Fruit fly (Drosophila melanogaster) whole organism, prepupa: Measurements from ENCODE around the gene msl-3.

ENCODE experiments used
- CG10631 ChIP-seq: fragments of 200-800 bp; sonication (Bioruptor generic); optimal IDR thresholded peaks from 2 replicates; lab custom pipeline; 2016; ENCODE audit warnings: missing biosample characterization, missing genetic modification characterization
- CG11294 ChIP-seq: fragments of 200-800 bp; sonication (Bioruptor generic); IDR thresholded peaks from 2 replicates; pipeline ENCODE4 v1.3.6; 2022; ENCODE audit warnings: missing biosample characterization, missing genetic modification characterization
- CG1621 ChIP-seq: fragments of 200-800 bp; sonication (Bioruptor generic); optimal IDR thresholded peaks from 3 replicates; lab custom pipeline; 2018; ENCODE audit warnings: missing biosample characterization, mild to moderate bottlenecking, missing genetic modification characterization
- CG3032 ChIP-seq: fragments of 200-800 bp; optimal IDR thresholded peaks from 2 replicates; lab custom pipeline; 2019; ENCODE audit warnings: missing biosample characterization, mild to moderate bottlenecking, missing genetic modification characterization, moderate library complexity
- CG32006 ChIP-seq: fragments of 200-800 bp; sonication (Bioruptor generic); optimal IDR thresholded peaks from 3 replicates; lab custom pipeline; 2017; ENCODE audit warnings: missing biosample characterization, mild to moderate bottlenecking, missing genetic modification characterization
- CG34406 ChIP-seq: fragments of 200-800 bp; sonication (Bioruptor generic); optimal IDR thresholded peaks from 3 replicates; lab custom pipeline; 2016; ENCODE audit warnings: missing biosample characterization, missing genetic modification characterization
- CG4318 ChIP-seq: fragments of 200-800 bp; sonication (Bioruptor generic); optimal IDR thresholded peaks from 3 replicates; lab custom pipeline; 2017; ENCODE audit warnings: missing biosample characterization, mild to moderate bottlenecking, missing genetic modification characterization
- CG6163 ChIP-seq: fragments of 200-800 bp; sonication (Bioruptor generic); IDR thresholded peaks from 3 replicates; pipeline ENCODE4 v1.3.6; 2022; ENCODE audit warnings: missing biosample characterization, missing genetic modification characterization
- CG6276 ChIP-seq: fragments of 200-800 bp; sonication (Bioruptor generic); optimal IDR thresholded peaks from 2 replicates; lab custom pipeline; 2017; ENCODE audit warnings: missing biosample characterization, mild to moderate bottlenecking, missing genetic modification characterization
- CG6808 ChIP-seq: fragments of 200-800 bp; sonication (Bioruptor generic); optimal IDR thresholded peaks from 3 replicates; lab custom pipeline; 2017; ENCODE audit warnings: missing biosample characterization, missing genetic modification characterization, mild to moderate bottlenecking, moderate library complexity, missing genetic modification reagents
- CG6854 ChIP-seq: fragments of 200-800 bp; sonication (Bioruptor generic); optimal IDR thresholded peaks from 2 replicates; lab custom pipeline; 2017; ENCODE audit warnings: missing biosample characterization, mild to moderate bottlenecking, missing genetic modification characterization
- CG8119 ChIP-seq: fragments of 200-800 bp; sonication (Bioruptor generic); IDR thresholded peaks from 3 replicates; pipeline ENCODE4 v1.3.6; 2022; ENCODE audit warnings: missing biosample characterization, missing genetic modification characterization
- CG8319 ChIP-seq: fragments of 200-800 bp; sonication (Bioruptor generic); optimal IDR thresholded peaks from 3 replicates; lab custom pipeline; 2016; ENCODE audit warnings: missing biosample characterization, missing genetic modification characterization
- CG8632 ChIP-seq: fragments of 200-800 bp; sonication (Bioruptor generic); optimal IDR thresholded peaks from 3 replicates; lab custom pipeline; 2016; ENCODE audit warnings: missing biosample characterization, missing genetic modification characterization
- CG9139 ChIP-seq: fragments of 200-800 bp; sonication (Bioruptor generic); optimal IDR thresholded peaks from 3 replicates; lab custom pipeline; 2017; ENCODE audit warnings: missing biosample characterization, mild to moderate bottlenecking, missing genetic modification characterization
- Eip75B ChIP-seq: fragments of 200-800 bp; sonication (Bioruptor generic); optimal IDR thresholded peaks from 3 replicates; lab custom pipeline; 2016; ENCODE audit warnings: missing biosample characterization, missing genetic modification characterization
- Eip78C ChIP-seq: fragments of 200-800 bp; sonication (Bioruptor generic); peaks from one replicate; lab custom pipeline; 2016; ENCODE audit warnings: missing biosample characterization, missing genetic modification characterization
- Hr38 ChIP-seq: sonication (Bioruptor generic); optimal IDR thresholded peaks from 2 replicates; lab custom pipeline; 2016; ENCODE audit warnings: missing biosample characterization, missing genetic modification characterization
- Lpt ChIP-seq: fragments of 200-800 bp; sonication (Bioruptor generic); optimal IDR thresholded peaks from 3 replicates; lab custom pipeline; 2016; ENCODE audit warnings: missing biosample characterization, missing genetic modification characterization
- Met ChIP-seq: fragments of 200-800 bp; sonication (Bioruptor generic); optimal IDR thresholded peaks from 3 replicates; lab custom pipeline; 2016; ENCODE audit warnings: missing biosample characterization, missing genetic modification characterization
- OdsH ChIP-seq: fragments of 200-800 bp; sonication (Bioruptor generic); optimal IDR thresholded peaks from 3 replicates; lab custom pipeline; 2016; ENCODE audit warnings: missing biosample characterization, missing genetic modification characterization
- Sox102F ChIP-seq: fragments of 200-800 bp; sonication (Bioruptor generic); optimal IDR thresholded peaks from 2 replicates; lab custom pipeline; 2016; ENCODE audit warnings: missing biosample characterization, mild to moderate bottlenecking, missing genetic modification characterization
- Sox14 ChIP-seq: fragments of 200-800 bp; sonication (Bioruptor generic); optimal IDR thresholded peaks from 3 replicates; lab custom pipeline; 2016; ENCODE audit warnings: missing biosample characterization, missing genetic modification characterization
- achi ChIP-seq: fragments of 200-800 bp; sonication (Bioruptor generic); optimal IDR thresholded peaks from 3 replicates; lab custom pipeline; 2016; ENCODE audit warnings: missing biosample characterization, missing genetic modification characterization
- acj6 ChIP-seq: fragments of 200-800 bp; sonication (Bioruptor generic); optimal IDR thresholded peaks from 3 replicates; lab custom pipeline; 2016; ENCODE audit warnings: missing biosample characterization, missing genetic modification characterization
- cyc ChIP-seq: fragments of 200-800 bp; sonication (Bioruptor generic); optimal IDR thresholded peaks from 3 replicates; lab custom pipeline; 2016; ENCODE audit warnings: missing biosample characterization, missing genetic modification characterization
- dsx ChIP-seq: fragments of 200-800 bp; optimal IDR thresholded peaks from 3 replicates; lab custom pipeline; 2019; ENCODE audit warnings: missing biosample characterization, mild to moderate bottlenecking, missing genetic modification characterization, moderate library complexity; ENCODE audit not compliant: poor library complexity, severe bottlenecking
- eg ChIP-seq: fragments of 200-800 bp; sonication (Bioruptor generic); IDR thresholded peaks from 3 replicates; pipeline ENCODE4 v1.3.6; 2022; ENCODE audit warnings: missing biosample characterization, missing genetic modification characterization
- esn ChIP-seq: fragments of 200-800 bp; sonication (Bioruptor generic); optimal IDR thresholded peaks from 2 replicates; lab custom pipeline; 2016; ENCODE audit warnings: missing biosample characterization, mild to moderate bottlenecking, missing genetic modification characterization, moderate library complexity
- fd85E ChIP-seq: fragments of 200-800 bp; sonication (Bioruptor generic); optimal IDR thresholded peaks from 3 replicates; lab custom pipeline; 2016; ENCODE audit warnings: missing biosample characterization, missing genetic modification characterization
- fkh ChIP-seq: fragments of 200-800 bp; sonication (Bioruptor generic); optimal IDR thresholded peaks from 3 replicates; lab custom pipeline; 2017; ENCODE audit warnings: missing biosample characterization, mild to moderate bottlenecking, missing genetic modification characterization, moderate library complexity
- lz ChIP-seq: fragments of 200-800 bp; sonication (Bioruptor generic); optimal IDR thresholded peaks from 3 replicates; lab custom pipeline; 2016; ENCODE audit warnings: missing biosample characterization, missing genetic modification characterization
- net ChIP-seq: fragments of 200-800 bp; sonication (Bioruptor generic); optimal IDR thresholded peaks from 3 replicates; lab custom pipeline; 2016; ENCODE audit warnings: missing biosample characterization, missing genetic modification characterization
- pdm3 ChIP-seq: fragments of 200-800 bp; sonication (Bioruptor generic); optimal IDR thresholded peaks from 3 replicates; lab custom pipeline; 2016; ENCODE audit warnings: missing biosample characterization, missing genetic modification characterization
- ss ChIP-seq, 2 experiments: fragments of 200-800 bp; sonication (Bioruptor generic); optimal IDR thresholded peaks; 2 replicates in 1 of 2; 3 replicates in 1 of 2; lab custom pipeline; 2017 to 2018; ENCODE audit warnings: mild to moderate bottlenecking in 2 of 2, missing biosample characterization in 2 of 2, missing genetic modification characterization in 2 of 2, moderate library complexity in 1 of 2
- svp ChIP-seq: fragments of 200-800 bp; sonication (Bioruptor generic); peaks from one replicate; lab custom pipeline; 2016; ENCODE audit warnings: missing biosample characterization, missing genetic modification characterization
- topi ChIP-seq: fragments of 200-800 bp; sonication (Bioruptor generic); optimal IDR thresholded peaks from 3 replicates; lab custom pipeline; 2016; ENCODE audit warnings: missing biosample characterization, missing genetic modification characterization
- vri ChIP-seq: fragments of 200-800 bp; sonication (Bioruptor generic); optimal IDR thresholded peaks from 3 replicates; lab custom pipeline; 2016; ENCODE audit warnings: missing biosample characterization, mild to moderate bottlenecking, missing genetic modification characterization

msl-3 gene

dm6 chr3L:7125289-7125955 is at the start of gene msl-3, which contains the start of gene BBS1:
Gene msl-3 (minus strand): TSS chr3L:7125533.
Gene BBS1 (plus strand): TSS chr3L:7125905.
- TF ChIP-seq fkh (GFP tag; lab: Kevin White, UChicago): peak; percentile 92
- TF ChIP-seq fd85E (GFP tag; lab: Kevin White, UChicago): no peak
- TF ChIP-seq, all 60 proteins: peak for 1

- TF ChIP-seq svp (no peak), CG3032 (no peak), lz (GFP tag; lab: Kevin White, UChicago) (no peak), Sox14 (no peak), CG6276 (no peak), OdsH (GFP tag; lab: Kevin White, UChicago) (no peak), CG6163 (GFP tag; lab: Robert Waterston, UW) (no peak), acj6 (GFP tag; lab: Kevin White, UChicago) (no peak), dsx (GFP tag; lab: Kevin White, UChicago) (no peak), Lpt (GFP tag; lab: Kevin White, UChicago) (no peak), CG6854 (GFP tag; lab: Kevin White, UChicago) (no peak), net (GFP tag; lab: Kevin White, UChicago) (no peak), vri (no peak), eg (GFP tag; lab: Robert Waterston, UW) (no peak), Eip78C (no peak), fd85E (GFP tag; lab: Kevin White, UChicago) (no peak), cyc (no peak), Sox102F (no peak), CG8632 (GFP tag; lab: Kevin White, UChicago) (no peak), pdm3 (GFP tag; lab: Kevin White, UChicago) (no peak)
Measured at dm6 chr3L:7161924-7162323, 36.6 kb upstream of the msl-3 start.

- TF ChIP-seq topi (no peak), CG32006 (GFP tag; lab: Kevin White, UChicago) (no peak), esn (GFP tag; lab: Kevin White, UChicago) (no peak), CG4318 (GFP tag; lab: Kevin White, UChicago) (no peak), CG10631 (GFP tag; lab: Kevin White, UChicago) (no peak)
- TF ChIP-seq, all 60 proteins: peak for 0
Measured at dm6 chr3L:7161310-7161709, 36.0 kb upstream of the msl-3 start.

dm6 chr3L:7157713-7158112 is 32.4 kb upstream of the msl-3 start, which contains the start of gene CG8620:
Gene CG8620 (plus strand): TSS chr3L:7158099.
- TF ChIP-seq CG6808 (no peak), vri (peak; percentile 50)

- no peak for TF ChIP-seq CG8319 (GFP tag; lab: Kevin White, UChicago)
- no peak for TF ChIP-seq CG4318 (GFP tag; lab: Kevin White, UChicago)
- TF ChIP-seq CG9139 (GFP tag; lab: Kevin White, UChicago): peak; percentile 14
- no peak for TF ChIP-seq CG1621
- no peak for TF ChIP-seq CG8119
- TF ChIP-seq CG6163 (GFP tag; lab: Robert Waterston, UW): no peak
- peak; percentile 6 for TF ChIP-seq Eip75B (GFP tag; lab: Kevin White, UChicago)
- no peak for TF ChIP-seq fd85E (GFP tag; lab: Kevin White, UChicago)
- no peak for TF ChIP-seq cyc
- TF ChIP-seq achi (GFP tag; lab: Kevin White, UChicago): peak; percentile 8
- TF ChIP-seq dsx (GFP tag; lab: Kevin White, UChicago): no peak
- TF ChIP-seq vri: peak; percentile 22
- no peak for TF ChIP-seq CG11294 (GFP tag; lab: Robert Waterston, UW)
- no peak for TF ChIP-seq CG32006 (GFP tag; lab: Kevin White, UChicago)
- no peak for TF ChIP-seq net (GFP tag; lab: Kevin White, UChicago)
- no peak for TF ChIP-seq CG34406
- TF ChIP-seq Sox14: no peak
- peak; percentile 3 for TF ChIP-seq fkh (GFP tag; lab: Kevin White, UChicago)
- peak; percentile 15 for TF ChIP-seq Met (GFP tag; lab: Kevin White, UChicago)
- TF ChIP-seq Hr38 (GFP tag; lab: Kevin White, UChicago): no peak
- no peak for TF ChIP-seq ss (GFP tag; optimal IDR thresholded peaks at IDR 0.05; lab: Kevin White, UChicago)
- no peak for TF ChIP-seq Lpt (GFP tag; lab: Kevin White, UChicago)
Measured at dm6 chr3L:7156890-7157289, 31.6 kb upstream of the msl-3 start, which contains the start of gene corn. Gene corn (minus strand): TSS chr3L:7157073.
